Worm (Caenorhabditis elegans): ENCODE data around the gene aakg-3.

DNA sequence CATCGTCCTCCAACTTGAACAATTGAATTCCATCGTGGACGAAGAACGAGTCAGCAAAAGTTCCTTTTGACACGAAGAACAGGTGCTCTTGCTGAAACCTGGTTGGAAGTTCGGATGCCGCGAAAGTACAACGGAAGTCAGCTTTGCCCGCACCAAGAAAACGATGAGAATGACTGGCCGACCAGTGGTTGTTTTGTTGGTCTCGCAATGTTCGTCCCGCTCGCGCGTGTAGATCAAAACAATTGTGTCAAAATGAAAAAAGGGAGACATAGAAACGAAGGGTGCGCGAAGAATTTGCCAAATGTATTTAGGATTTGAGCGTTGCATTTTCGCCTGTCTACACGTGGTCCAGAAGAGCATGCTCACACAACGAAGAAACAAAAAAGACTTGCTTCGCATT, 52.8 kb downstream of the aakg-3 start, which contains the start of gene M02F4.1:
- TF ChIP-seq blmp-1 (tag; optimal IDR thresholded peaks at IDR 0.05) (no peak), pqm-1 (tag; optimal IDR thresholded peaks at IDR 0.05) (no peak), ztf-11 (tag; optimal IDR thresholded peaks at IDR 0.05) (no peak), pag-3 (tag; optimal IDR thresholded peaks at IDR 0.05; ENCODE audit: borderline replicate concordance, insufficient read depth) (no peak), ama-1 (optimal IDR thresholded peaks at IDR 0.05) (no peak), skn-1 (tag; optimal IDR thresholded peaks at IDR 0.05) (no peak), hpl-2 (GFP tag; optimal IDR thresholded peaks at IDR 0.05) (no peak), C34B4.2 (tag; optimal IDR thresholded peaks at IDR 0.05) (no peak)

All from whole organism, L1 larva.